Worm (Caenorhabditis elegans) whole organism, L2 larva: Measurements from ENCODE around the gene ZK666.12.

Source experiments
- C34F6.9 ChIP-seq: fragments of 150-350 bp; optimal IDR thresholded peaks from 2 replicates; lab custom pipeline; 2014; ENCODE audit warnings: missing biosample characterization, missing genetic modification characterization
- Y55F3AM.14 ChIP-seq: fragments of 200-800 bp; sonication (Bioruptor generic); optimal IDR thresholded peaks from 2 replicates; lab custom pipeline; 2018; ENCODE audit warnings: mild to moderate bottlenecking, missing genetic modification characterization, missing compliant biosample characterization
- ZK546.5 ChIP-seq: sonication (generic microtip); optimal IDR thresholded peaks from 2 replicates; lab custom pipeline; 2017; ENCODE audit warnings: missing biosample characterization, missing genetic modification characterization
- alr-1 ChIP-seq: fragments of 150-350 bp; optimal IDR thresholded peaks from 2 replicates; lab custom pipeline; 2014; ENCODE audit warnings: missing biosample characterization, missing genetic modification characterization
- aly-2 ChIP-seq: fragments of 150-350 bp; optimal IDR thresholded peaks from 2 replicates; lab custom pipeline; 2014; ENCODE audit warnings: missing biosample characterization, missing genetic modification characterization
- blmp-1 ChIP-seq: sonication (generic microtip); optimal IDR thresholded peaks from 2 replicates; lab custom pipeline; 2017; ENCODE audit warnings: missing genetic modification characterization, mild to moderate bottlenecking, missing compliant biosample characterization, antibody characterized with exemption, moderate library complexity; ENCODE audit not compliant: insufficient read depth
- ceh-82 ChIP-seq: fragments of 150-350 bp; optimal IDR thresholded peaks from 2 replicates; lab custom pipeline; 2014; ENCODE audit warnings: missing biosample characterization, missing genetic modification characterization
- dmd-4 ChIP-seq: sonication (generic microtip); optimal IDR thresholded peaks from 2 replicates; lab custom pipeline; 2017; ENCODE audit warnings: missing biosample characterization, missing genetic modification characterization
- egl-27 ChIP-seq: sonication (generic microtip); optimal IDR thresholded peaks from 3 replicates; lab custom pipeline; 2017; ENCODE audit warnings: missing biosample characterization, missing genetic modification reagents, missing genetic modification characterization
- fos-1 ChIP-seq: fragments of 150-350 bp; optimal IDR thresholded peaks from 2 replicates; lab custom pipeline; 2014; ENCODE audit warnings: missing biosample characterization, missing genetic modification characterization
- gmeb-1 ChIP-seq: fragments of 150-350 bp; optimal IDR thresholded peaks from 2 replicates; lab custom pipeline; 2014; ENCODE audit warnings: missing biosample characterization, missing genetic modification characterization
- lin-11 ChIP-seq: fragments of 150-350 bp; sonication (generic microtip); optimal IDR thresholded peaks from 2 replicates; lab custom pipeline; 2014; ENCODE audit warnings: missing biosample characterization, missing genetic modification characterization, inconsistent platforms, mixed read lengths
- lin-39 ChIP-seq: fragments of 150-350 bp; optimal IDR thresholded peaks from 2 replicates; lab custom pipeline; 2014; ENCODE audit warnings: missing biosample characterization, missing genetic modification reagents, missing genetic modification characterization
- mab-5 ChIP-seq: fragments of 150-350 bp; optimal IDR thresholded peaks from 2 replicates; lab custom pipeline; 2014; ENCODE audit warnings: missing biosample characterization, missing genetic modification characterization
- mbf-1 ChIP-seq: sonication (generic microtip); optimal IDR thresholded peaks from 2 replicates; lab custom pipeline; 2017; ENCODE audit warnings: missing biosample characterization, missing genetic modification characterization
- mdl-1 ChIP-seq, 2 experiments: fragments of 150-350 bp in 1 of 2; sonication (generic microtip) in 1 of 2; optimal IDR thresholded peaks; 2 replicates each; lab custom pipeline; 2017; ENCODE audit warnings: missing biosample characterization in 2 of 2, missing genetic modification characterization in 2 of 2
- nhr-129 ChIP-seq: fragments of 150-350 bp; optimal IDR thresholded peaks from 2 replicates; lab custom pipeline; 2014; ENCODE audit warnings: missing biosample characterization, missing genetic modification characterization
- nhr-21 ChIP-seq: fragments of 150-350 bp; optimal IDR thresholded peaks from 2 replicates; lab custom pipeline; 2014; ENCODE audit warnings: missing biosample characterization, missing genetic modification characterization
- nhr-23 ChIP-seq: fragments of 150-350 bp; optimal IDR thresholded peaks from 2 replicates; lab custom pipeline; 2014; ENCODE audit warnings: missing biosample characterization, missing genetic modification reagents, missing genetic modification characterization
- nhr-237 ChIP-seq: fragments of 150-350 bp; optimal IDR thresholded peaks from 2 replicates; lab custom pipeline; 2014; ENCODE audit warnings: missing biosample characterization, missing genetic modification characterization
- nhr-25 ChIP-seq: fragments of 150-350 bp; sonication (generic microtip); optimal IDR thresholded peaks from 3 replicates; lab custom pipeline; 2014; ENCODE audit warnings: missing biosample characterization, missing genetic modification characterization
- nhr-6 ChIP-seq: fragments of 150-350 bp; optimal IDR thresholded peaks from 2 replicates; lab custom pipeline; 2014; ENCODE audit warnings: missing biosample characterization, missing genetic modification characterization
- sem-4 ChIP-seq: fragments of 150-350 bp; optimal IDR thresholded peaks from 2 replicates; lab custom pipeline; 2014; ENCODE audit warnings: missing biosample characterization, missing genetic modification reagents, missing genetic modification characterization
- skn-1 ChIP-seq: sonication (generic microtip); optimal IDR thresholded peaks from 2 replicates; lab custom pipeline; 2017; ENCODE audit warnings: missing biosample characterization, missing genetic modification characterization
- sma-3 ChIP-seq: sonication (generic microtip); optimal IDR thresholded peaks from 2 replicates; lab custom pipeline; 2016; ENCODE audit warnings: missing genetic modification reagents, missing genetic modification characterization, missing compliant biosample characterization
- sma-9 ChIP-seq, 2 experiments: fragments of 150-350 bp in 1 of 2; sonication (generic microtip) in 1 of 2; optimal IDR thresholded peaks; 2 replicates each; lab custom pipeline; 2014 to 2016; ENCODE audit warnings: missing genetic modification characterization in 2 of 2, mild to moderate bottlenecking in 1 of 2, missing biosample characterization in 1 of 2, missing compliant biosample characterization in 1 of 2, missing genetic modification reagents in 1 of 2, moderate library complexity in 1 of 2
- snpc-4 ChIP-seq: fragments of 150-350 bp; optimal IDR thresholded peaks from 2 replicates; lab custom pipeline; 2014; ENCODE audit warnings: missing biosample characterization, missing genetic modification characterization
- unc-39 ChIP-seq: fragments of 150-350 bp; optimal IDR thresholded peaks from 2 replicates; lab custom pipeline; 2014; ENCODE audit warnings: missing biosample characterization, missing genetic modification characterization
- ztf-11 ChIP-seq: sonication (generic microtip); optimal IDR thresholded peaks from 2 replicates; lab custom pipeline; 2017; ENCODE audit warnings: missing biosample characterization, missing genetic modification characterization
- ztf-4 ChIP-seq: fragments of 150-350 bp; optimal IDR thresholded peaks from 2 replicates; lab custom pipeline; 2014; ENCODE audit warnings: missing biosample characterization, missing genetic modification characterization

ZK666.12 gene

DNA sequence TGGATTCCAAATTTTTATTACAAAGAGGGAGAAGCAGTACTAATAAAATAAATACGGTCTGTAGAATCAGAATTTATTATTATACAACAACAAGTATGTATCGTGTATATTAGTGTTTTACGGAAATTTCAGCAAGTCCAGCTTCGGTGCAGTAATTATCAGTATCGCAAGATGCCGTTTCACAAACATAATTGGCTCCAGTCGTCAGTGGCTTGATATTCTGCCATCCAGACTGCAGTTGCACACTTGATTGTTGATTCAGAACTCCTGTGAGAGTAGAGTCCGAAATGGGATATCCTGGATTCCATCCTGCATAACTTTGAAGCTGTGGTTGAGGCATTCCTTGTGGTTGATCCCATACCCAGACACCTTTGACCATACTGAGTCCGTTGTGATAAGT, 16.0 kb upstream of the ZK666.12 start:
- no peak for TF ChIP-seq alr-1 (tag; lab: Kevin White, UChicago)
- TF ChIP-seq lin-11 = no peak
- no peak for TF ChIP-seq sma-3
- no peak for TF ChIP-seq sem-4 (tag; lab: Kevin White, UChicago)
- TF ChIP-seq skn-1 = no peak
- TF ChIP-seq nhr-23 (tag; lab: Kevin White, UChicago) = no peak
- TF ChIP-seq nhr-237 = no peak
- no peak for TF ChIP-seq nhr-21 (tag; lab: Kevin White, UChicago)
- TF ChIP-seq ztf-11 (tag; lab: Kevin White, UChicago) = no peak
- TF ChIP-seq mdl-1 (tag; optimal IDR thresholded peaks at IDR 0.05; lab: Kevin White, UChicago) = no peak
- TF ChIP-seq mab-5 (tag; lab: Kevin White, UChicago) = no peak
- TF ChIP-seq gmeb-1 = no peak
- TF ChIP-seq, all 48 proteins: peak for 0

DNA sequence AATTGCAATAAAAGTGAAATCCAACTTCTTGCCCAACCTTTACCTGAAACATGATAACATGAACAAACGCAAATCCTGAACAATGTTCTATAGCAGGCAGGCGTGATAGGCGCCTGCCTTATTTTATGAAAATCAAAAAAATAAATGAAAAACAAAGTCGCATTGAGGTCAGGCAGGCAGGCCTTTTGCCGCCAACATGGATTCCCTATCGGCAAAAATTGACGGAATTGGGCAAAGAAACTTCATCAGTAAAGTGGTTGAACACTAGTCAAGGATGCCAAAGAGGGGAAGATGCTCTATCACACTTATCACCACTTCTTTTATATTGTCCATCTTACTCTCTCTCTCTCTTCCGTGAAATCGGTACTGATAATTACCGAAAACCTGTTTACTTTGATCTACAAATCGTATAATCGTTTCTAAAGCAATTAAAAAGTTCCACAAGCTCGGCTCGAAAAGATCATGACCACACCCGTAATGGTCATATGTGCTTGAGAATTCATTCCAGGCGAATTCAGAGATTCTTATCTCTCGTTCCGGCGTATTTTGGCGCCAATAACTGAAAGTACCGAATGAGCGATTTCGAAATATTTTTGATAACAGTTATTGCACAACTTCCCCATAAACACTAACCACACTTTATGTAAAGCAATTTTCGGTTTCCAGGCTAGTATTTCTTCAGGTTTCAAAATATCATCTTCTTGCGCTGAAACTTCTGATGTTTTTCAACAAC, 14.0 kb upstream of the ZK666.12 start, which contains the start of the genes clec-60 and ZK666.11:
Gene clec-60, minus strand, starts transcription at position 51 of the 733 bp plus-strand sequence.
Gene ZK666.11, plus strand, starts transcription at position 699 of the 733 bp plus-strand sequence.
- TF ChIP-seq nhr-6 (tag; lab: Kevin White, UChicago) (no peak), ZK546.5 (tag; lab: Kevin White, UChicago) (no peak), lin-39 (tag; lab: Kevin White, UChicago) (no peak), fos-1 (tag; lab: Kevin White, UChicago) (peak; percentile 28)

DNA sequence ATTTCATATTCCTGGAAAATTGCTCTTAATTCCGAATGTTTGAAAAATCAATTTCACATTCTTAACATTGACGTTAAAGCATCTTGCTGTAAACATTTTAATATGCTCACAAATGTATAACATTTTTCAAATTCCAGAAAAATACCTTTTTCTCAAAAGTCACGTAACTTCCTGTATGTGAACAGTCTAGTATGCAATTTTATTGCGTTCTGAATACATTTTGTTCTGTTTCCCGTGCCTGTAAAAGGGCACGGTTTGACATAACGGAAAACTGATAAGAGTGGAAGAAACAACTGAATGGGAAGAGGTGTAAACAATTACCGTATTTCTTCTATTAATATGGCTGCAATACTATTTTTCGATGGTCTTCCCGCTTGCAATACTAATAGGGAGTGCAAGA, 13.1 kb upstream of the ZK666.12 start:
- peak; percentile 24 for TF ChIP-seq fos-1 (tag; lab: Kevin White, UChicago)
- TF ChIP-seq ceh-82 (tag; lab: Kevin White, UChicago) = no peak
- TF ChIP-seq nhr-129 = no peak
- TF ChIP-seq unc-39 = no peak

DNA sequence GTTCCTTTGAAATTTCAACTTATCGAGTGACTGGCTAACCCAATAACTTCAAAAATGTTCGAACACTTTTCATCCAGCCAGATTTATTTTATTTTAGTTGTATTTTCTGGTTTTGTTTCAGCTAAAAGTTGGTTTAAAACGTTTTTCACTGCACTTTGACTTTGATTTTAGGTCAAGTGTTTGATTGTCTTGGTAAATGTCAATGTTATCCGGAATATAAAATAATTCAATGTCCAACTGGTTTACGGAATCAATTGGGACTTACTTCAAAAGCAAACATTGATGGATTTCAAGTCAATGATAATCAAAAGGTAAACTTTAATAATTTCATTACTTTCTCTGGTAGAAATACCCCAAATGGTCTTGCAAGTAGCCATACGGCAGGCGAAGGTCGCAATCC, 12.2 kb upstream of the ZK666.12 start:
- TF ChIP-seq C34F6.9 (tag; lab: Kevin White, UChicago) (no peak), aly-2 (tag; lab: Kevin White, UChicago) (no peak), mbf-1 (no peak), unc-39 (no peak), sma-9 (GFP tag; optimal IDR thresholded peaks at IDR 0.05; lab: Kevin White, UChicago) (no peak), sma-9 (tag; optimal IDR thresholded peaks at IDR 0.05; lab: Kevin White, UChicago) (no peak), nhr-25 (no peak), ceh-82 (tag; lab: Kevin White, UChicago) (no peak), dmd-4 (no peak), mdl-1 (tag; optimal IDR thresholded peaks at IDR 0.05; lab: Kevin White, UChicago) (no peak), sem-4 (tag; lab: Kevin White, UChicago) (no peak), Y55F3AM.14 (GFP tag; lab: Kevin White, UChicago) (no peak), nhr-21 (tag; lab: Kevin White, UChicago) (no peak)

DNA sequence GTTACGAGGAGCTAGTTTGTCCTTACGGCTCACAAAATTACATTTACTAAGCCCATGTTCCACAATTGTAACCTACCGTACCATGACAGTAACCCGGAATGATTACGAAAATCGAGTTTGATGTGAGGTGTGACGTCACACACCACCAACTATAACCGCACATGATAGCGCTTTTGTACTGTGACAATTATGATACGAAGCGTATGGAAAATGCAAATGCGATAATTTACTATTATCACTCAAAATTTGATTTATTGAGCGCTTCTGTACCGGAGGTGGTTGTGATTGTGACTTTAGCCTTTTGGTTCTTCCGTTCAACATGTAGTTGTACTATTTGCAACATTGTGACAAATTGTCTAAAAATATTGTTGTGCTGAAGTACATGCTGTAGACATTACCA, 10.4 kb upstream of the ZK666.12 start:
- TF ChIP-seq nhr-6 (tag; lab: Kevin White, UChicago) = no peak
- no peak for TF ChIP-seq ztf-4
- TF ChIP-seq blmp-1 (tag; lab: Kevin White, UChicago) = no peak
- peak; percentile 55 for TF ChIP-seq fos-1 (tag; lab: Kevin White, UChicago)
- TF ChIP-seq mab-5 (tag; lab: Kevin White, UChicago) = no peak

DNA sequence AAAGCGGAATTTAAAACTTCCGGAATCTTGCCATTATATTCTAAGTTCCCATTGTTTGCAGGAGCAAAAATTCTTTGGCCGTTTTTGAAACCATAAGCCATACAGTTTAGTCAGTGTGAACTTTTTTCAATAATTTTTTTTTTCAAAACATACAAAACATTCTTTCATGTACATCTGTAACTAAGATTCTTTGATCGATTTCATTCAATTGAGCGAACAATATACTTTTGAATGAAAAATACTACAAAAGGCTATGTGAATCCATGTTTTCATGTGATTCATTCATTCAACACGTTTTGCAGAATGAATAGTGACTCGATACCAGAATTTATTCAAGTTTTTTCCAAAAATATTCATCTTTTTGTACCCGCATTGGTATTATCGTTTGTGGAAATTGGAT, 9.3 kb upstream of the ZK666.12 start, which contains the start of gene ZK666.15:
Gene ZK666.15, plus strand, starts transcription at position 301 of the 400 bp plus-strand sequence.
- TF ChIP-seq skn-1 = no peak
- TF ChIP-seq alr-1 (tag; lab: Kevin White, UChicago) = no peak
- no peak for TF ChIP-seq snpc-4 (tag; lab: Kevin White, UChicago)
- TF ChIP-seq egl-27 (tag; lab: Kevin White, UChicago) = no peak
